Worm (Caenorhabditis elegans) whole organism, late embryonic: ENCODE measurements around the gene pix-1.

Experiments
- mec-3 ChIP-seq: sonication (generic microtip); optimal IDR thresholded peaks from 2 replicates; lab custom pipeline; 2016; ENCODE audit warnings: borderline replicate concordance, missing genetic modification characterization, missing compliant biosample characterization
- nhr-232 ChIP-seq: sonication (generic microtip); optimal IDR thresholded peaks from 2 replicates; lab custom pipeline; 2016; ENCODE audit warnings: missing genetic modification characterization, missing compliant biosample characterization
- odd-2 ChIP-seq: sonication (generic microtip); optimal IDR thresholded peaks from 2 replicates; lab custom pipeline; 2017; ENCODE audit warnings: antibody characterized with exemption, mild to moderate bottlenecking, missing genetic modification characterization, missing compliant biosample characterization
- pag-3 ChIP-seq: sonication (generic microtip); optimal IDR thresholded peaks from 2 replicates; lab custom pipeline; 2016; ENCODE audit warnings: missing compliant biosample characterization, missing genetic modification characterization, borderline replicate concordance
- pha-4 ChIP-seq: fragments of 150-350 bp; optimal IDR thresholded peaks from 2 replicates; lab custom pipeline; 2018; ENCODE audit warnings: missing biosample characterization, missing genetic modification reagents, missing genetic modification characterization
- syd-9 ChIP-seq: sonication (generic microtip); optimal IDR thresholded peaks from 2 replicates; lab custom pipeline; 2016; ENCODE audit warnings: mild to moderate bottlenecking, missing genetic modification characterization, moderate library complexity, missing compliant biosample characterization
- tbx-2 ChIP-seq: sonication (generic microtip); optimal IDR thresholded peaks from 2 replicates; lab custom pipeline; 2016; ENCODE audit warnings: missing genetic modification characterization, missing compliant biosample characterization

DNA sequence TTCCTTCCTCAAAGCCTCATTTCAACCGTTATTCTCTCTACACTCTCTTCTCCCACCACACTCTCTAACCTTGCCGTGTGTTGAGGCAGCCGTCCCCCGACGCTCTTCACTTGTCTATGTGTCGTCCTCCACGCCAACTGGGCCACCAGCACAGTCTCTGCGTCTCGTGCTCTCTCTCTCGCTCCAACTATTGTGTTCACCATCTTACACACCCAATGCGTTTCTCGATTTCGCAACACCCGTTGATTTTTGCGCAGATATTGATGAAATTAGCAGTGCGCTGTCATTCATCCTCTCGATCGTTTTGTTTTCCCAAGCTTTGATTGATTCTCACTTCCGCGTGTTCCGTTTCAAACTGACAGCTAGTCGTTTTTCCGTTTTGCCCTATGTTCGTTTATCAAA is 40.0 kb upstream of the pix-1 start:
- TF ChIP-seq pha-4, result no peak
- TF ChIP-seq tbx-2 (tag; lab: Kevin White, UChicago), result peak; percentile 61
- TF ChIP-seq pag-3, result no peak
- no peak for TF ChIP-seq mec-3 (tag; lab: Kevin White, UChicago)
- peak; percentile 57 for TF ChIP-seq syd-9 (tag; lab: Kevin White, UChicago)
- no peak for TF ChIP-seq nhr-232 (tag; lab: Kevin White, UChicago)
- no peak for TF ChIP-seq odd-2 (tag; lab: Kevin White, UChicago)
